Worm (Caenorhabditis elegans) whole organism, late embryonic: ENCODE data around the gene sdz-37.

Source experiments
- C08G9.2 ChIP-seq: sonication (generic microtip); optimal IDR thresholded peaks from 2 replicates; lab custom pipeline; 2016; ENCODE audit warnings: mild to moderate bottlenecking, missing genetic modification characterization, moderate library complexity, missing compliant biosample characterization
- C38D4.7 ChIP-seq: fragments of 200-800 bp; sonication (Bioruptor generic); optimal IDR thresholded peaks from 2 replicates; lab custom pipeline; 2018; ENCODE audit warnings: mild to moderate bottlenecking, missing genetic modification characterization, moderate library complexity, missing compliant biosample characterization
- K09A11.1 ChIP-seq: sonication (generic microtip); optimal IDR thresholded peaks from 2 replicates; lab custom pipeline; 2017; ENCODE audit warnings: antibody characterized with exemption, mild to moderate bottlenecking, missing genetic modification characterization, missing compliant biosample characterization; ENCODE audit not compliant: insufficient read depth
- ahr-1 ChIP-seq: sonication (generic microtip); optimal IDR thresholded peaks from 2 replicates; lab custom pipeline; 2016; ENCODE audit warnings: missing genetic modification characterization, missing compliant biosample characterization
- ceh-14 ChIP-seq: sonication (generic microtip); optimal IDR thresholded peaks from 2 replicates; lab custom pipeline; 2016; ENCODE audit warnings: missing genotype, missing genetic modification characterization, missing compliant biosample characterization
- ceh-22 ChIP-seq: sonication (generic microtip); optimal IDR thresholded peaks from 2 replicates; lab custom pipeline; 2017; ENCODE audit warnings: missing biosample characterization, missing genetic modification characterization
- ceh-31 ChIP-seq: sonication (generic microtip); optimal IDR thresholded peaks from 2 replicates; lab custom pipeline; 2016; ENCODE audit warnings: missing genetic modification characterization, missing compliant biosample characterization
- ceh-34 ChIP-seq: sonication (generic microtip); optimal IDR thresholded peaks from 2 replicates; lab custom pipeline; 2016; ENCODE audit warnings: mild to moderate bottlenecking, missing genetic modification characterization, missing compliant biosample characterization
- ceh-45 ChIP-seq: fragments of 200-800 bp; sonication (Bioruptor generic); IDR thresholded peaks from 2 replicates; pipeline ENCODE4 v1.3.6; 2022; ENCODE audit warnings: missing genetic modification reagents, missing genetic modification characterization, missing compliant biosample characterization
- ceh-6 ChIP-seq: fragments of 200-800 bp; sonication (Bioruptor generic); optimal IDR thresholded peaks from 2 replicates; lab custom pipeline; 2018; ENCODE audit warnings: mild to moderate bottlenecking, missing genetic modification characterization, missing compliant biosample characterization
- che-1 ChIP-seq: sonication (generic microtip); optimal IDR thresholded peaks from 2 replicates; lab custom pipeline; 2016; ENCODE audit warnings: mild to moderate bottlenecking, missing genetic modification characterization, missing compliant biosample characterization
- elt-2 ChIP-seq: sonication (generic microtip); optimal IDR thresholded peaks from 2 replicates; lab custom pipeline; 2016; ENCODE audit warnings: missing genetic modification reagents, missing genetic modification characterization, missing compliant biosample characterization
- elt-4 ChIP-seq: sonication (generic microtip); optimal IDR thresholded peaks from 2 replicates; lab custom pipeline; 2016; ENCODE audit warnings: missing genetic modification characterization, missing compliant biosample characterization
- ets-4 ChIP-seq: sonication (generic microtip); optimal IDR thresholded peaks from 2 replicates; lab custom pipeline; 2016; ENCODE audit warnings: missing genetic modification characterization, missing compliant biosample characterization
- eyg-1 ChIP-seq: sonication (generic microtip); optimal IDR thresholded peaks from 2 replicates; lab custom pipeline; 2016; ENCODE audit warnings: missing genotype, missing genetic modification characterization, missing compliant biosample characterization
- fkh-10 ChIP-seq: fragments of 150-350 bp; optimal IDR thresholded peaks from 2 replicates; lab custom pipeline; 2014; ENCODE audit warnings: missing biosample characterization, missing genetic modification reagents, missing genetic modification characterization
- fkh-6 ChIP-seq: sonication (generic microtip); optimal IDR thresholded peaks from 2 replicates; lab custom pipeline; 2016; ENCODE audit warnings: missing genetic modification characterization, missing compliant biosample characterization
- hlh-13 ChIP-seq: fragments of 200-800 bp; sonication (Bioruptor generic); optimal IDR thresholded peaks from 2 replicates; lab custom pipeline; 2018; ENCODE audit warnings: mild to moderate bottlenecking, missing genetic modification characterization, missing compliant biosample characterization
- hlh-15 ChIP-seq: sonication (generic microtip); optimal IDR thresholded peaks from 2 replicates; lab custom pipeline; 2016; ENCODE audit warnings: missing genetic modification characterization, missing compliant biosample characterization
- hlh-6 ChIP-seq: sonication (generic microtip); optimal IDR thresholded peaks from 2 replicates; lab custom pipeline; 2016; ENCODE audit warnings: missing genotype, missing genetic modification characterization, missing compliant biosample characterization
- hlh-8 ChIP-seq: sonication (generic microtip); optimal IDR thresholded peaks from 2 replicates; lab custom pipeline; 2016; ENCODE audit warnings: missing genotype, missing genetic modification characterization, missing compliant biosample characterization
- lim-6 ChIP-seq: sonication (generic microtip); optimal IDR thresholded peaks from 2 replicates; lab custom pipeline; 2016; ENCODE audit warnings: missing genetic modification characterization, missing compliant biosample characterization
- npax-4 ChIP-seq: sonication (generic microtip); optimal IDR thresholded peaks from 2 replicates; lab custom pipeline; 2016; ENCODE audit warnings: missing genetic modification characterization, missing compliant biosample characterization
- pha-2 ChIP-seq: sonication (generic microtip); optimal IDR thresholded peaks from 2 replicates; lab custom pipeline; 2017; ENCODE audit warnings: mild to moderate bottlenecking, missing genetic modification characterization, missing compliant biosample characterization
- pqm-1 ChIP-seq: sonication (generic microtip); optimal IDR thresholded peaks from 2 replicates; lab custom pipeline; 2016; ENCODE audit warnings: missing genetic modification characterization, missing compliant biosample characterization
- pros-1 ChIP-seq: fragments of 150-350 bp; optimal IDR thresholded peaks from 2 replicates; lab custom pipeline; 2014; ENCODE audit warnings: missing biosample characterization, missing genetic modification reagents, missing genetic modification characterization
- ref-2 ChIP-seq: sonication (generic microtip); optimal IDR thresholded peaks from 2 replicates; lab custom pipeline; 2016; ENCODE audit warnings: missing genetic modification characterization, missing compliant biosample characterization
- sdc-2 ChIP-seq: sonication (generic microtip); optimal IDR thresholded peaks from 2 replicates; lab custom pipeline; 2016; ENCODE audit warnings: missing genotype, missing genetic modification characterization, missing compliant biosample characterization
- sox-4 ChIP-seq: sonication (generic microtip); optimal IDR thresholded peaks from 2 replicates; lab custom pipeline; 2017; ENCODE audit warnings: mild to moderate bottlenecking, missing genetic modification characterization, inconsistent platforms, missing compliant biosample characterization
- syd-9 ChIP-seq: sonication (generic microtip); optimal IDR thresholded peaks from 2 replicates; lab custom pipeline; 2016; ENCODE audit warnings: mild to moderate bottlenecking, missing genetic modification characterization, moderate library complexity, missing compliant biosample characterization
- tbx-7 ChIP-seq: sonication (generic microtip); optimal IDR thresholded peaks from 2 replicates; lab custom pipeline; 2016; ENCODE audit warnings: missing genotype, missing genetic modification characterization, missing compliant biosample characterization
- ttx-3 ChIP-seq: sonication (generic microtip); optimal IDR thresholded peaks from 2 replicates; lab custom pipeline; 2016; ENCODE audit warnings: missing genetic modification reagents, missing genetic modification characterization, missing compliant biosample characterization
- unc-3 ChIP-seq, 2 experiments: fragments of 200-800 bp in 1 of 2; sonication (Bioruptor generic) in 1 of 2; sonication (generic microtip) in 1 of 2; conservative IDR thresholded peaks in 1 of 2; optimal IDR thresholded peaks in 1 of 2; 2 replicates each; pipeline versions ENCODE4 v1.3.6 to Lab custom; 2016 to 2022; ENCODE audit warnings: missing compliant biosample characterization in 2 of 2, missing genetic modification characterization in 2 of 2, missing genetic modification reagents in 1 of 2
- zip-5 ChIP-seq: sonication (generic microtip); optimal IDR thresholded peaks from 2 replicates; lab custom pipeline; 2016; ENCODE audit warnings: missing genetic modification characterization, missing compliant biosample characterization

The sdz-37 gene

ce11 chrII:10450335-10450734, 14.3 kb upstream of the sdz-37 start:
- TF ChIP-seq ceh-45 (GFP tag; lab: Robert Waterston, UW) (no peak), ceh-34 (tag; lab: Kevin White, UChicago) (no peak), sdc-2 (no peak), ceh-6 (GFP tag; lab: Kevin White, UChicago) (no peak), C08G9.2 (tag; lab: Kevin White, UChicago) (no peak), fkh-10 (GFP tag; lab: Kevin White, UChicago) (no peak)

ce11 chrII:10452620-10453019, 12.1 kb upstream of the sdz-37 start, which contains the start of gene ZK673.4:
Gene ZK673.4 (plus strand): TSS chrII:10452920.
- TF ChIP-seq eyg-1 (no peak), pqm-1 (tag; lab: Kevin White, UChicago) (no peak), hlh-6 (no peak), pha-2 (tag; lab: Kevin White, UChicago) (no peak), pros-1 (tag; lab: Kevin White, UChicago) (no peak), ahr-1 (tag; lab: Kevin White, UChicago) (no peak), hlh-15 (tag; lab: Kevin White, UChicago) (no peak), che-1 (tag; lab: Kevin White, UChicago) (no peak), ceh-31 (tag; lab: Kevin White, UChicago) (no peak), lim-6 (tag; lab: Kevin White, UChicago) (no peak), unc-3 (GFP tag; conservative IDR thresholded peaks at IDR 0.05; lab: Robert Waterston, UW) (no peak), unc-3 (tag; optimal IDR thresholded peaks at IDR 0.05; lab: Kevin White, UChicago) (no peak), zip-5 (tag; lab: Kevin White, UChicago) (no peak), elt-4 (tag; lab: Kevin White, UChicago) (no peak), hlh-13 (GFP tag; lab: Kevin White, UChicago) (no peak), fkh-6 (tag; lab: Kevin White, UChicago) (no peak), ets-4 (tag; lab: Kevin White, UChicago) (no peak), K09A11.1 (no peak), syd-9 (no peak), ceh-14 (no peak), tbx-7 (tag; lab: Kevin White, UChicago) (no peak)

DNA sequence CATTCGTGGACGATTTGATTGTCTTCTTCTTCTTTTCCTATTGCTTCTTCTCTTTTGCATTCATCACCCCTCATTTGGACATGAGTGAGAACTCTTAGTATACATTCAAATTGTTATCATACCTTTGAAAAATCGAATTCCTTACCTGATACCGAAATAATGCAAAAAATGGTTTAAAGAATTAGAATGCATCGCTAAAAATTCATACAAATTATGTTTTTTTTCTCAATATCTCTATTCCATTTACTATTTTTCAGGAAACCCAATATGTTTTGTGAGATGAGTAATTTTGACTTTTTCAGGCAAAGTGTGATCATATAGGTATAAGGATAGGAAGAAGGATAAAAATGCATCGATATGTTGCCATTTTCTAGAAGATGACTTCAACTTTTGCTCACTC, 7.7 kb upstream of the sdz-37 start, which contains the start of gene ZK673.11:
Gene ZK673.11 (plus strand): TSS at position 301 of the 400 bp plus-strand sequence.
- TF ChIP-seq ceh-22 (tag; lab: Kevin White, UChicago) (no peak), ceh-45 (GFP tag; lab: Robert Waterston, UW) (no peak), hlh-8 (tag; lab: Kevin White, UChicago) (no peak), ttx-3 (no peak), syd-9 (no peak), npax-4 (no peak), elt-4 (tag; lab: Kevin White, UChicago) (no peak), unc-3 (GFP tag; conservative IDR thresholded peaks at IDR 0.05; lab: Robert Waterston, UW) (no peak), unc-3 (tag; optimal IDR thresholded peaks at IDR 0.05; lab: Kevin White, UChicago) (no peak)

DNA sequence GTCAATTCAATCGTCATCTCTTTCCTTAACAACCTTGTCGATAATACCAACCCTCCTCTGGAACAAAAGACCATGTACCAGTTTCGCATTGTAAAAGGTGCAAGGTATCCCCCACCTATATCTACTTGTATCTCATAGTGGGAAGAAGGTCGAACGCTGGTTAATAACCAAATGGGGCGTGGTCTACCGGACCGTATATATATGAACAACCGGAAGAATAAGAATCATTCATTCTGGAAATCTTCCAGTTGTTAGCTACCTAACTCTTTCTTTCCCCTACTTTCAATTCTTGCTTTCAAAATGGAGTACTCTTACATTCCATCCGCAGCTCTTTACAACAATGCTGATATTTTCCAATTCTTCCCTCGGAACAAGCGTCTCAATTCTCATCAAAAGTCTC, 3.5 kb upstream of the sdz-37 start, which contains the start of gene ZK673.5:
Gene ZK673.5 (plus strand): TSS at position 301 of the 400 bp plus-strand sequence.
- TF ChIP-seq tbx-7 (tag; lab: Kevin White, UChicago) (no peak), elt-2 (tag; lab: Kevin White, UChicago) (no peak), ref-2 (no peak), hlh-6 (no peak)

- TF ChIP-seq sdc-2 (no peak), sox-4 (no peak), pqm-1 (tag; lab: Kevin White, UChicago) (no peak), C38D4.7 (GFP tag; lab: Kevin White, UChicago) (no peak), K09A11.1 (no peak)
Measured at ce11 chrII:10466552-10466951, 1.9 kb downstream of the sdz-37 start, which contains the start of gene tnc-2. Gene tnc-2 (plus strand): TSS chrII:10466852.
